Worm (Caenorhabditis elegans) whole organism, young adult: Measurements from ENCODE around the gene F54D5.23.

ENCODE experiments used
- egl-18 ChIP-seq: fragments of 200-800 bp; sonication (Bioruptor generic); IDR thresholded peaks from 2 replicates; pipeline ENCODE4 v1.3.6; 2022; ENCODE audit warnings: missing genetic modification reagents, missing genetic modification characterization, missing compliant biosample characterization
- nhr-120 ChIP-seq: fragments of 200-800 bp; sonication (Bioruptor generic); IDR thresholded peaks from 2 replicates; pipeline ENCODE4 v1.3.6; 2022; ENCODE audit warnings: missing genetic modification characterization, missing compliant biosample characterization
- nhr-80 ChIP-seq: sonication (generic microtip); optimal IDR thresholded peaks from 2 replicates; lab custom pipeline; 2016; ENCODE audit warnings: missing genetic modification characterization, missing compliant biosample characterization
- zfh-2 ChIP-seq: fragments of 200-800 bp; sonication (Bioruptor generic); conservative IDR thresholded peaks from 2 replicates; pipeline ENCODE4 v1.3.6; 2022; ENCODE audit warnings: missing genetic modification reagents, missing genetic modification characterization, missing compliant biosample characterization

ce11 chrII:11614103-11614857 lies 45.2 kb upstream of the F54D5.23 start:
- no peak for TF ChIP-seq egl-18 (GFP tag; lab: Robert Waterston, UW)
- TF ChIP-seq zfh-2 (GFP tag; lab: Robert Waterston, UW), result no peak
- no peak for TF ChIP-seq nhr-80 (tag; lab: Kevin White, UChicago)
- TF ChIP-seq nhr-120, result no peak
